Worm (Caenorhabditis elegans) whole organism, mixed stage, embryonic: Measurements from ENCODE around the gene aagr-2.
"Not testable (repeated sequence)": the region's sequence is repeated elsewhere in the genome, so short reads cannot be mapped to it uniquely, and the experiment has no call there.

Source experiments
- blmp-1 ChIP-seq: fragments of 150-350 bp; optimal IDR thresholded peaks from 2 replicates; lab custom pipeline; 2014; ENCODE audit warnings: missing biosample characterization, missing genetic modification characterization
- ces-1 ChIP-seq: fragments of 150-350 bp; optimal IDR thresholded peaks from 2 replicates; lab custom pipeline; 2014; ENCODE audit warnings: missing biosample characterization, missing genetic modification reagents, missing genetic modification characterization
- elt-3 ChIP-seq: fragments of 150-350 bp; optimal IDR thresholded peaks from 2 replicates; lab custom pipeline; 2014; ENCODE audit warnings: missing biosample characterization, missing genetic modification characterization
- hlh-1 ChIP-seq: fragments of 150-350 bp; optimal IDR thresholded peaks from 2 replicates; lab custom pipeline; 2014; ENCODE audit warnings: missing biosample characterization, missing genetic modification reagents, missing genetic modification characterization
- lsy-2 ChIP-seq: fragments of 150-350 bp; optimal IDR thresholded peaks from 2 replicates; lab custom pipeline; 2014; ENCODE audit warnings: missing biosample characterization, missing genetic modification characterization
- mep-1 ChIP-seq: fragments of 150-350 bp; optimal IDR thresholded peaks from 2 replicates; lab custom pipeline; 2017; ENCODE audit warnings: missing biosample characterization, missing genetic modification reagents, missing genetic modification characterization, inconsistent platforms
- nhr-12 ChIP-seq: fragments of 150-350 bp; optimal IDR thresholded peaks from 2 replicates; lab custom pipeline; 2014; ENCODE audit warnings: missing biosample characterization, missing genetic modification characterization
- nhr-237 ChIP-seq: fragments of 150-350 bp; optimal IDR thresholded peaks from 2 replicates; lab custom pipeline; 2014; ENCODE audit warnings: missing biosample characterization, missing genetic modification characterization
- pha-4 ChIP-seq: fragments of 150-350 bp; optimal IDR thresholded peaks from 2 replicates; lab custom pipeline; 2018; ENCODE audit warnings: missing biosample characterization, missing genetic modification reagents, missing genetic modification characterization
- snpc-4 ChIP-seq: fragments of 150-350 bp; optimal IDR thresholded peaks from 2 replicates; lab custom pipeline; 2014; ENCODE audit warnings: missing biosample characterization, missing genetic modification characterization
- unc-120 ChIP-seq: sonication (generic microtip); optimal IDR thresholded peaks from 2 replicates; lab custom pipeline; 2017; ENCODE audit warnings: missing genetic modification characterization, missing compliant biosample characterization; ENCODE audit not compliant: poor library complexity, severe bottlenecking

ce11 chrII:4898529-4898928, 26.5 kb downstream of the aagr-2 start, which contains the start of gene msp-32:
- TF ChIP-seq lsy-2 (tag; lab: Kevin White, UChicago); hlh-1; mep-1 (tag; lab: Kevin White, UChicago); nhr-12 (tag; lab: Kevin White, UChicago); blmp-1 (tag; lab: Kevin White, UChicago); ces-1 (GFP tag; lab: Kevin White, UChicago); pha-4 (tag; lab: Kevin White, UChicago); snpc-4 (tag; lab: Kevin White, UChicago); unc-120; nhr-237 (tag; lab: Kevin White, UChicago); elt-3: not testable (repeated sequence)
